Worm (Caenorhabditis elegans): ENCODE results near the gene his-59.

DNA sequence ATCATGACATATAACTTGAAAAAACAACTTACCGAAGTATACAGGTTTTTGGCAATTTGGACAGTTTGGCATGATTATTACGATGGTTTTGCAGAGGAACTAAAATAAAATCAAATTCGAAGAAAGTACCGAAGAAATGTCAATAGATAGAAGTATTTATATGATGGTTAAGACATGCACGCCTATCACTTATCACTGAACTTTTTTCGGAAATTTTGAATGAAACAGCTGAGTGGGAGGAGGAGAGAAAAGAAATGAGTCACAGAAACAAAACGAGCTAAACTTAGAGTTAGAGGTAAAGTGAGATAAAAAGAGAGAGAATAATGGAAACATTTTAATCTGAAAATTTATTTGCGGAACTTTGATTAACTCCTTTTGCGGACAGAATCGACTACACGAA lies 42.8 kb upstream of the his-59 start, which contains the start of gene valv-1:
- TF ChIP-seq nhr-237 (tag; optimal IDR thresholded peaks at IDR 0.05) (no peak), mab-5 (tag; optimal IDR thresholded peaks at IDR 0.05) (no peak), lsy-2 (tag; optimal IDR thresholded peaks at IDR 0.05) (no peak), elt-3 (tag; optimal IDR thresholded peaks at IDR 0.05) (no peak), ztf-11 (tag; optimal IDR thresholded peaks at IDR 0.05) (no peak), unc-39 (tag; optimal IDR thresholded peaks at IDR 0.05) (no peak), pha-4 (tag; optimal IDR thresholded peaks at IDR 0.05) (no peak)

All from whole organism, mixed stage, embryonic.